Worm (Caenorhabditis elegans): ENCODE measurements around the gene grl-23.
A peak's percentile ranks its signal among the peaks of the same experiment; 100 is the strongest.

grl-23 gene

DNA sequence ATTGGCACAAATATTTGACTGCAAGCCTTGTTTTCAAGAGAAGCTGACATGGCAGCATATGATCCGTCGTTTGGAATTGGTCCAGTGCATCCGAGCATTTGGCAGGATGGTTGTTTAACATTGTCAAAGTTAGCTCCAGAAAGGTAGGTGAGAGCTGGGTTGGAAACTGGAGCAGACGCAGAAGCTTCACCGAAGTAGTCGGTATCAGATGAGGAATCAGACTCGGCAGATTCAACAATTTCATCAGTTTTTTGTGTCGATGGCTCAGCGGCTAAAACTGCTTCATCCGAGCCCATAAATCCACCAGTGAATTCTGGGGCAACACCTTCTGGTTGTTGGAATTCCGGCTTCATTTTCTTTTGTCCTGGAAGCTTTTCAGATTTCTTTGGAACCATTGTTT is 27.1 kb downstream of the grl-23 start:
- TF ChIP-seq nhr-42 (GFP tag; IDR thresholded peaks at IDR 0.05) (no peak), madf-9 (GFP tag; conservative IDR thresholded peaks at IDR 0.05) (no peak), unc-62 (GFP tag; optimal IDR thresholded peaks at IDR 0.05 in 1 of 2) (peak in 1 of 2 experiments; percentile 39), unc-62 (tag; optimal IDR thresholded peaks at IDR 0.05) (no peak), ces-1 (GFP tag; optimal IDR thresholded peaks at IDR 0.05) (no peak), Y48G9A.11 (GFP tag; IDR thresholded peaks at IDR 0.05) (no peak), nhr-76 (tag; optimal IDR thresholded peaks at IDR 0.05) (no peak), mep-1 (tag; optimal IDR thresholded peaks at IDR 0.05) (no peak), aha-1 (tag) (peak; percentile 68), daf-8 (GFP tag; IDR thresholded peaks at IDR 0.05) (no peak), lim-7 (GFP tag; IDR thresholded peaks at IDR 0.05) (0 out of 2 replicates have a peak, but pooled peaks have one; percentile 20), spr-3 (GFP tag; optimal IDR thresholded peaks at IDR 0.05) (peak; percentile 18), egl-43 (GFP tag; IDR thresholded peaks at IDR 0.05) (0 out of 2 replicates have a peak, but pooled peaks have one; percentile 26), gei-8 (GFP tag; optimal IDR thresholded peaks at IDR 0.05) (no peak), nhr-6 (tag; optimal IDR thresholded peaks at IDR 0.05) (peak; percentile 29), ama-1 (optimal IDR thresholded peaks at IDR 0.05) (peak; percentile 71), ceh-28 (tag; optimal IDR thresholded peaks at IDR 0.05) (no peak)

DNA sequence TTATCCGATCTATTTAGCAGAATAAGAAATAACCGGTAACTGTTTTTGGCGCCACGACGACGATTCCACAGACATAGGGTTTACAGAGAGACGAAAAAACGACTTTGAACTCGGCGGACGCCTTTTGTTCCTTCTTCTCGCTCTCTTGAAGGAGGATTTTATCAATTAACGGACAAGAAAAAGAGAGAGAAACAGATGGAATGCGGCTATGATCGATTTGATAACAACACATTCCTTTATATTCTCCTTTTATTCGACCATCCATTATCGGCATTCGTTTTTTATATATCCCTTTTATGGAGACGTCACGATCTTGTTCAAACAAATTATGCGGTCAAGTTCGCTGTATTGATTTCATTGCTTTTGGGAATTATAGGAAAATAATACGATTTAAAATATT is 27.9 kb downstream of the grl-23 start:
- TF ChIP-seq nhr-28 (tag; optimal IDR thresholded peaks at IDR 0.05) (peak; percentile 55), pha-4 (GFP tag; IDR thresholded peaks at IDR 0.05) (no peak), pha-4 (tag; optimal IDR thresholded peaks at IDR 0.05) (no peak), ZK337.2 (GFP tag; IDR thresholded peaks at IDR 0.05) (no peak), aly-2 (tag; optimal IDR thresholded peaks at IDR 0.05) (no peak), spr-3 (GFP tag; optimal IDR thresholded peaks at IDR 0.05) (no peak), unc-130 (GFP tag; optimal IDR thresholded peaks at IDR 0.05) (no peak), snpc-1.2 (GFP tag; IDR thresholded peaks at IDR 0.05) (no peak), daf-12 (tag; optimal IDR thresholded peaks at IDR 0.05) (no peak), jun-1 (tag; optimal IDR thresholded peaks at IDR 0.05) (no peak), spr-1 (tag; optimal IDR thresholded peaks at IDR 0.05) (no peak), lir-3 (tag; optimal IDR thresholded peaks at IDR 0.05) (no peak), zip-11 (GFP tag; IDR thresholded peaks at IDR 0.05) (no peak), mxl-3 (GFP tag; optimal IDR thresholded peaks at IDR 0.05) (peak; percentile 11), ama-1 (optimal IDR thresholded peaks at IDR 0.05) (peak; percentile 87), nhr-25 (tag; optimal IDR thresholded peaks at IDR 0.05; ENCODE audit: borderline replicate concordance, insufficient read depth) (peak; percentile 34), aha-1 (tag) (peak; percentile 93), sdz-12 (GFP tag; optimal IDR thresholded peaks at IDR 0.05) (no peak), dpl-1 (GFP tag; optimal IDR thresholded peaks at IDR 0.05) (no peak), dve-1 (tag; optimal IDR thresholded peaks at IDR 0.05; ENCODE audit: insufficient read depth) (no peak), daf-19 (GFP tag; conservative IDR thresholded peaks at IDR 0.05) (no peak), arid-1 (GFP tag; conservative IDR thresholded peaks at IDR 0.05) (no peak), lin-39 (tag; optimal IDR thresholded peaks at IDR 0.05) (no peak), zip-2 (tag; optimal IDR thresholded peaks at IDR 0.05) (no peak), hlh-11 (tag; optimal IDR thresholded peaks at IDR 0.05) (peak; percentile 46), mes-2 (tag; optimal IDR thresholded peaks at IDR 0.05; ENCODE audit: poor library complexity, severe bottlenecking) (no peak), nhr-77 (tag; optimal IDR thresholded peaks at IDR 0.05) (peak; percentile 14), ceh-32 (tag; optimal IDR thresholded peaks at IDR 0.05; ENCODE audit: poor library complexity) (no peak), nhr-6 (tag; optimal IDR thresholded peaks at IDR 0.05) (peak; percentile 4), mep-1 (tag; optimal IDR thresholded peaks at IDR 0.05) (peak; percentile 14), set-16 (GFP tag; IDR thresholded peaks at IDR 0.05) (no peak), hif-1 (tag; optimal IDR thresholded peaks at IDR 0.05) (no peak), F49E8.2 (tag; optimal IDR thresholded peaks at IDR 0.05; ENCODE audit: borderline replicate concordance) (no peak), nhr-11 (tag; optimal IDR thresholded peaks at IDR 0.05) (no peak), zfp-3 (GFP tag; conservative IDR thresholded peaks at IDR 0.05) (peak; percentile 74; the same call in 1 of the 2 replicates), nhr-102 (tag; optimal IDR thresholded peaks at IDR 0.05) (peak; percentile 54), egl-27 (tag; optimal IDR thresholded peaks at IDR 0.05) (no peak), T20F7.1 (GFP tag; optimal IDR thresholded peaks at IDR 0.05) (no peak)
